Worm (Caenorhabditis elegans): ENCODE results near the gene lect-2.

ce11 chrII:5804288-5804687, 13.8 kb downstream of the lect-2 start:
- TF ChIP-seq fkh-10 (GFP tag; optimal IDR thresholded peaks at IDR 0.05), result no peak
- no peak for TF ChIP-seq pqm-1 (tag; optimal IDR thresholded peaks at IDR 0.05)
- TF ChIP-seq tbx-2 (tag; optimal IDR thresholded peaks at IDR 0.05), result no peak
- TF ChIP-seq ahr-1 (tag; optimal IDR thresholded peaks at IDR 0.05), result no peak
- no peak for TF ChIP-seq odd-2 (tag; optimal IDR thresholded peaks at IDR 0.05)

Measured in whole organism, late embryonic.